Worm (Caenorhabditis elegans) whole organism, L1 larva: ENCODE results near the gene Y41C4A.6.
A peak's percentile ranks its signal among the peaks of the same experiment; 100 is the strongest.

ENCODE experiments used
- C04F5.9 ChIP-seq: sonication (generic microtip); optimal IDR thresholded peaks from 2 replicates; lab custom pipeline; 2016; ENCODE audit warnings: missing genetic modification characterization, missing compliant biosample characterization
- C34B4.2 ChIP-seq: sonication (generic microtip); optimal IDR thresholded peaks from 2 replicates; lab custom pipeline; 2017; ENCODE audit warnings: mild to moderate bottlenecking, missing genetic modification characterization, missing compliant biosample characterization
- F16B12.6 ChIP-seq: fragments of 150-350 bp; optimal IDR thresholded peaks from 2 replicates; lab custom pipeline; 2014; ENCODE audit warnings: missing biosample characterization, missing genetic modification characterization
- Y116A8C.19 ChIP-seq: sonication (generic microtip); optimal IDR thresholded peaks from 2 replicates; lab custom pipeline; 2016; ENCODE audit warnings: missing compliant biosample characterization, missing genetic modification characterization, borderline replicate concordance
- aha-1 ChIP-seq: fragments of 150-350 bp; optimal IDR thresholded peaks from 2 replicates; lab custom pipeline; 2014; ENCODE audit warnings: missing biosample characterization, missing genetic modification characterization
- aly-2 ChIP-seq: fragments of 150-350 bp; optimal IDR thresholded peaks from 2 replicates; lab custom pipeline; 2014; ENCODE audit warnings: missing biosample characterization, missing genetic modification characterization
- ceh-63 ChIP-seq: fragments of 200-800 bp; sonication (Bioruptor generic); optimal IDR thresholded peaks from 2 replicates; lab custom pipeline; 2018; ENCODE audit warnings: mild to moderate bottlenecking, missing genetic modification characterization, missing compliant biosample characterization
- ceh-8 ChIP-seq: fragments of 200-800 bp; sonication (Bioruptor generic); optimal IDR thresholded peaks from 2 replicates; lab custom pipeline; 2018; ENCODE audit warnings: mild to moderate bottlenecking, missing genetic modification characterization, moderate library complexity, missing compliant biosample characterization
- ceh-82 ChIP-seq, 3 experiments: fragments of 150-350 bp in 1 of 3; sonication (generic microtip) in 2 of 3; optimal IDR thresholded peaks; 2 replicates each; lab custom pipeline; 2014 to 2017; ENCODE audit warnings: missing biosample characterization in 3 of 3, missing genetic modification characterization in 3 of 3
- ces-1 ChIP-seq: fragments of 150-350 bp; optimal IDR thresholded peaks from 2 replicates; lab custom pipeline; 2014; ENCODE audit warnings: missing biosample characterization, missing genetic modification reagents, missing genetic modification characterization
- dpl-1 ChIP-seq, 3 experiments: fragments of 150-350 bp in 2 of 3; sonication (generic microtip) in 1 of 3; optimal IDR thresholded peaks; 2 replicates each; lab custom pipeline; 2014 to 2017; ENCODE audit warnings: missing biosample characterization in 3 of 3, missing genetic modification characterization in 3 of 3, missing genetic modification reagents in 3 of 3
- dsc-1 ChIP-seq: sonication (generic microtip); optimal IDR thresholded peaks from 2 replicates; lab custom pipeline; 2016; ENCODE audit warnings: mild to moderate bottlenecking, missing genetic modification characterization, missing compliant biosample characterization
- efl-1 ChIP-seq, 4 experiments: fragments of 150-350 bp; optimal IDR thresholded peaks in 3 of 4; peaks in 1 of 4; 1 replicate in 1 of 4; 2 replicates in 3 of 4; lab custom pipeline; 2014; ENCODE audit warnings: missing biosample characterization in 2 of 4, missing genetic modification characterization in 2 of 4, missing genetic modification reagents in 2 of 4
- egl-13 ChIP-seq: sonication (generic microtip); optimal IDR thresholded peaks from 2 replicates; lab custom pipeline; 2016; ENCODE audit warnings: missing genotype, missing genetic modification reagents, missing genetic modification characterization, missing compliant biosample characterization
- elt-2 ChIP-seq: sonication (generic microtip); optimal IDR thresholded peaks from 2 replicates; lab custom pipeline; 2016; ENCODE audit warnings: missing genetic modification characterization, mild to moderate bottlenecking, inconsistent platforms, missing compliant biosample characterization, missing genetic modification reagents
- elt-3 ChIP-seq, 6 experiments: fragments of 150-350 bp in 1 of 6; sonication (generic microtip); optimal IDR thresholded peaks; 2 replicates each; lab custom pipeline; 2017 to 2018; ENCODE audit warnings: missing biosample characterization in 6 of 6, missing genetic modification characterization in 6 of 6, inconsistent platforms in 1 of 6
- fkh-10 ChIP-seq: sonication (generic microtip); optimal IDR thresholded peaks from 2 replicates; lab custom pipeline; 2017; ENCODE audit warnings: missing biosample characterization, missing genetic modification reagents, missing genetic modification characterization
- fkh-4 ChIP-seq: sonication (generic microtip); optimal IDR thresholded peaks from 2 replicates; lab custom pipeline; 2016; ENCODE audit warnings: missing compliant biosample characterization, missing genetic modification characterization, borderline replicate concordance
- fkh-8 ChIP-seq: sonication (generic microtip); optimal IDR thresholded peaks from 2 replicates; lab custom pipeline; 2016; ENCODE audit warnings: mild to moderate bottlenecking, missing genetic modification characterization, missing compliant biosample characterization
- fos-1 ChIP-seq: fragments of 150-350 bp; optimal IDR thresholded peaks from 2 replicates; lab custom pipeline; 2014; ENCODE audit warnings: missing biosample characterization, missing genetic modification characterization
- grh-1 ChIP-seq: fragments of 200-800 bp; sonication (Bioruptor generic); IDR thresholded peaks from 2 replicates; pipeline ENCODE4 v1.3.6; 2022; ENCODE audit warnings: missing genetic modification reagents, missing genetic modification characterization, missing compliant biosample characterization
- hlh-17 ChIP-seq: fragments of 200-800 bp; sonication (Bioruptor generic); optimal IDR thresholded peaks from 2 replicates; lab custom pipeline; 2018; ENCODE audit warnings: missing genetic modification characterization, mild to moderate bottlenecking, missing compliant biosample characterization, moderate library complexity, borderline replicate concordance
- hpl-2 ChIP-seq: fragments of 150-350 bp; optimal IDR thresholded peaks from 2 replicates; lab custom pipeline; 2014; ENCODE audit warnings: missing biosample characterization, missing genetic modification reagents, missing genetic modification characterization
- isw-1 ChIP-seq: fragments of 200-800 bp; sonication (Bioruptor generic); IDR thresholded peaks from 2 replicates; pipeline ENCODE4 v1.3.6; 2022; ENCODE audit warnings: missing genetic modification characterization, missing compliant biosample characterization
- lin-13 ChIP-seq: fragments of 150-350 bp; optimal IDR thresholded peaks from 2 replicates; lab custom pipeline; 2014; ENCODE audit warnings: missing biosample characterization, missing genetic modification reagents, missing genetic modification characterization
- lin-35 ChIP-seq, 2 experiments: fragments of 150-350 bp; optimal IDR thresholded peaks; 2 replicates each; lab custom pipeline; 2014; ENCODE audit warnings: missing biosample characterization in 2 of 2, missing genetic modification characterization in 2 of 2, missing genetic modification reagents in 2 of 2
- lin-39 ChIP-seq: fragments of 150-350 bp; optimal IDR thresholded peaks from 2 replicates; lab custom pipeline; 2014; ENCODE audit warnings: missing biosample characterization, missing genetic modification reagents, missing genetic modification characterization
- lir-3 ChIP-seq: sonication (generic microtip); optimal IDR thresholded peaks from 2 replicates; lab custom pipeline; 2016; ENCODE audit warnings: mild to moderate bottlenecking, missing genetic modification characterization, moderate library complexity, missing compliant biosample characterization; ENCODE audit not compliant: poor library complexity
- lsy-2 ChIP-seq, 2 experiments: fragments of 150-350 bp; optimal IDR thresholded peaks; 2 replicates each; lab custom pipeline; 2014; ENCODE audit warnings: missing biosample characterization in 2 of 2, missing genetic modification characterization in 2 of 2
- mab-9 ChIP-seq: fragments of 200-800 bp; sonication (Bioruptor generic); IDR thresholded peaks from 2 replicates; pipeline ENCODE4 v1.3.6; 2022; ENCODE audit warnings: missing genetic modification reagents, missing genetic modification characterization, missing compliant biosample characterization
- mdl-1 ChIP-seq, 2 experiments: fragments of 150-350 bp; optimal IDR thresholded peaks; 2 replicates each; lab custom pipeline; 2014 to 2017; ENCODE audit warnings: missing biosample characterization in 2 of 2, missing genetic modification characterization in 2 of 2, inconsistent platforms in 1 of 2
- mep-1 ChIP-seq: fragments of 150-350 bp; optimal IDR thresholded peaks from 2 replicates; lab custom pipeline; 2014; ENCODE audit warnings: missing biosample characterization, missing genetic modification characterization
- nhr-11 ChIP-seq: fragments of 150-350 bp; optimal IDR thresholded peaks from 2 replicates; lab custom pipeline; 2014; ENCODE audit warnings: missing biosample characterization, missing genetic modification characterization
- nhr-12 ChIP-seq: sonication (generic microtip); optimal IDR thresholded peaks from 2 replicates; lab custom pipeline; 2017; ENCODE audit warnings: missing biosample characterization, missing genetic modification characterization
- nhr-19 ChIP-seq: fragments of 200-800 bp; sonication (Bioruptor generic); conservative IDR thresholded peaks from 2 replicates; pipeline ENCODE4 v1.3.6; 2022; ENCODE audit warnings: missing genetic modification characterization, missing compliant biosample characterization
- nhr-237 ChIP-seq: fragments of 150-350 bp; optimal IDR thresholded peaks from 2 replicates; lab custom pipeline; 2014; ENCODE audit warnings: missing biosample characterization, missing genetic modification characterization
- nhr-28 ChIP-seq: fragments of 150-350 bp; optimal IDR thresholded peaks from 2 replicates; lab custom pipeline; 2014; ENCODE audit warnings: missing biosample characterization, missing genetic modification characterization
- nhr-47 ChIP-seq: sonication (generic microtip); optimal IDR thresholded peaks from 2 replicates; lab custom pipeline; 2016; ENCODE audit warnings: mild to moderate bottlenecking, missing genetic modification characterization, moderate library complexity, missing compliant biosample characterization
- nhr-85 ChIP-seq: sonication (generic microtip); peaks from one replicate; lab custom pipeline; 2016; ENCODE audit warnings: missing genetic modification characterization, inconsistent platforms, missing compliant biosample characterization
- pax-3 ChIP-seq: fragments of 200-800 bp; sonication (Bioruptor generic); optimal IDR thresholded peaks from 2 replicates; lab custom pipeline; 2018; ENCODE audit warnings: mild to moderate bottlenecking, missing genetic modification characterization, moderate library complexity, missing compliant biosample characterization
- rnt-1 ChIP-seq: sonication (generic microtip); optimal IDR thresholded peaks from 2 replicates; lab custom pipeline; 2016; ENCODE audit warnings: mild to moderate bottlenecking, missing genetic modification characterization, moderate library complexity, missing compliant biosample characterization
- skn-1 ChIP-seq: fragments of 150-350 bp; optimal IDR thresholded peaks from 2 replicates; lab custom pipeline; 2014; ENCODE audit warnings: missing biosample characterization, missing genetic modification characterization
- snu-23 ChIP-seq: sonication (generic microtip); optimal IDR thresholded peaks from 2 replicates; lab custom pipeline; 2016; ENCODE audit warnings: missing genetic modification characterization, missing compliant biosample characterization
- sox-4 ChIP-seq: sonication (generic microtip); optimal IDR thresholded peaks from 2 replicates; lab custom pipeline; 2016; ENCODE audit warnings: missing genetic modification characterization, missing compliant biosample characterization
- sptf-1 ChIP-seq: fragments of 150-350 bp; optimal IDR thresholded peaks from 2 replicates; lab custom pipeline; 2014; ENCODE audit warnings: missing biosample characterization, missing genetic modification characterization
- sup-37 ChIP-seq: fragments of 200-800 bp; sonication (Bioruptor generic); optimal IDR thresholded peaks from 2 replicates; lab custom pipeline; 2018; ENCODE audit warnings: mild to moderate bottlenecking, missing genetic modification characterization, missing compliant biosample characterization
- swsn-7 ChIP-seq: sonication (generic microtip); optimal IDR thresholded peaks from 2 replicates; lab custom pipeline; 2016; ENCODE audit warnings: missing genetic modification characterization, missing compliant biosample characterization
- tbx-2 ChIP-seq: sonication (generic microtip); optimal IDR thresholded peaks from 2 replicates; lab custom pipeline; 2016; ENCODE audit warnings: missing genetic modification characterization, missing compliant biosample characterization
- unc-30 ChIP-seq: sonication (generic microtip); optimal IDR thresholded peaks from 2 replicates; lab custom pipeline; 2017; ENCODE audit warnings: missing biosample characterization, missing genetic modification characterization
- unc-62 ChIP-seq: fragments of 150-350 bp; optimal IDR thresholded peaks from 2 replicates; lab custom pipeline; 2014; ENCODE audit warnings: missing biosample characterization, missing genetic modification reagents, missing genetic modification characterization
- unc-98 ChIP-seq: fragments of 200-800 bp; sonication (Bioruptor generic); IDR thresholded peaks from 2 replicates; pipeline ENCODE4 v1.3.6; 2022; ENCODE audit warnings: missing genetic modification characterization, missing compliant biosample characterization
- zag-1 ChIP-seq: fragments of 150-350 bp; optimal IDR thresholded peaks from 2 replicates; lab custom pipeline; 2014; ENCODE audit warnings: missing biosample characterization, missing genetic modification characterization
- ztf-11 ChIP-seq, 2 experiments: sonication (generic microtip); optimal IDR thresholded peaks; 2 replicates each; lab custom pipeline; 2016 to 2017; ENCODE audit warnings: missing genetic modification characterization in 2 of 2, missing biosample characterization in 1 of 2, missing compliant biosample characterization in 1 of 2

Gene Y41C4A.6

ce11 chrIII:11689303-11689702 is 7.1 kb upstream of the Y41C4A.6 start (continued):
- TF ChIP-seq swsn-7 (tag; lab: Kevin White, UChicago), result peak; percentile 26
- no peak for TF ChIP-seq fkh-8 (tag; lab: Kevin White, UChicago)
- TF ChIP-seq hlh-17, result no peak
- no peak for TF ChIP-seq unc-98
- TF ChIP-seq mdl-1 (tag; optimal IDR thresholded peaks at IDR 0.05; lab: Kevin White, UChicago), result peak in 1 of 2 experiments; percentile 35
- TF ChIP-seq lin-35 (GFP tag; optimal IDR thresholded peaks at IDR 0.05; lab: Kevin White, UChicago), result peak in 1 of 2 experiments; percentile 80
- TF ChIP-seq nhr-28 (tag; lab: Kevin White, UChicago), result no peak
- no peak for TF ChIP-seq egl-13
- TF ChIP-seq nhr-11 (tag; lab: Kevin White, UChicago), result no peak
- TF ChIP-seq sup-37 (GFP tag; lab: Kevin White, UChicago), result no peak
- no peak for TF ChIP-seq grh-1 (GFP tag; lab: Robert Waterston, UW)
- TF ChIP-seq nhr-237 (tag; lab: Kevin White, UChicago), result no peak
- TF ChIP-seq hpl-2 (GFP tag; lab: Kevin White, UChicago), result no peak
- peak; percentile 91 for TF ChIP-seq nhr-85
- peak; percentile 25 for TF ChIP-seq lin-13
- TF ChIP-seq isw-1, result no peak
- no peak for TF ChIP-seq C04F5.9 (tag; lab: Kevin White, UChicago)
- no peak for TF ChIP-seq aly-2 (tag; lab: Kevin White, UChicago)
- TF ChIP-seq efl-1 (optimal IDR thresholded peaks at IDR 0.05; lab: Kevin White, UChicago), result peak; percentile 29 to 41
- peak; percentile 18 to 94 for TF ChIP-seq efl-1 (GFP tag; optimal IDR thresholded peaks at IDR 0.05 in 1 of 2; lab: Kevin White, UChicago)
- TF ChIP-seq snu-23 (GFP tag; lab: Kevin White, UChicago), result peak; percentile 78
- no peak for TF ChIP-seq C34B4.2
- no peak for TF ChIP-seq unc-62 (GFP tag; lab: Kevin White, UChicago)
- peak; percentile 11 to 17 (median 16) for TF ChIP-seq dpl-1 (GFP tag; optimal IDR thresholded peaks at IDR 0.05; lab: Kevin White, UChicago)
- no peak for TF ChIP-seq fkh-4 (tag; lab: Kevin White, UChicago)
- no peak for TF ChIP-seq fos-1 (tag; lab: Kevin White, UChicago)
- TF ChIP-seq nhr-12 (tag; lab: Kevin White, UChicago), result no peak
- peak; percentile 68 for TF ChIP-seq tbx-2 (tag; lab: Kevin White, UChicago)
- peak; percentile 8 to 79 for TF ChIP-seq lsy-2 (tag; optimal IDR thresholded peaks at IDR 0.05; lab: Kevin White, UChicago)
- no peak for TF ChIP-seq mab-9 (GFP tag; lab: Robert Waterston, UW)
- TF ChIP-seq mep-1 (tag; lab: Kevin White, UChicago), result peak; percentile 37
- TF ChIP-seq ztf-11 (tag; optimal IDR thresholded peaks at IDR 0.05; lab: Kevin White, UChicago), result no peak
- TF ChIP-seq sptf-1, result no peak
- TF ChIP-seq nhr-19 (GFP tag; lab: Robert Waterston, UW), result peak; percentile 52
- TF ChIP-seq unc-30, result no peak
- TF ChIP-seq Y116A8C.19 (tag; lab: Kevin White, UChicago), result no peak
- peak; percentile 6 for TF ChIP-seq lir-3
- no peak for TF ChIP-seq dsc-1 (tag; lab: Kevin White, UChicago)
- peak; percentile 78 for TF ChIP-seq elt-2 (tag; lab: Kevin White, UChicago)
- no peak for TF ChIP-seq aha-1 (tag; lab: Kevin White, UChicago)
- TF ChIP-seq zag-1 (tag; lab: Kevin White, UChicago), result no peak
- no peak for TF ChIP-seq ces-1 (GFP tag; lab: Kevin White, UChicago)
- TF ChIP-seq ceh-8 (GFP tag; lab: Kevin White, UChicago), result no peak
- peak in 2 of 3 experiments; percentile 6 to 8 for TF ChIP-seq ceh-82 (tag; optimal IDR thresholded peaks at IDR 0.05; lab: Kevin White, UChicago)
- peak; percentile 27 for TF ChIP-seq rnt-1
- peak; percentile 54 for TF ChIP-seq nhr-47 (tag; lab: Kevin White, UChicago)
- TF ChIP-seq lin-39 (tag; lab: Kevin White, UChicago), result no peak
- no peak for TF ChIP-seq sox-4 (tag; lab: Kevin White, UChicago)
- peak in 4 of 6 experiments; percentile 35 to 95 (median 82) for TF ChIP-seq elt-3 (tag; optimal IDR thresholded peaks at IDR 0.05; lab: Kevin White, UChicago)
- peak; percentile 45 for TF ChIP-seq skn-1 (tag; lab: Kevin White, UChicago)
- TF ChIP-seq ceh-63 (GFP tag; lab: Kevin White, UChicago), result no peak
- TF ChIP-seq pax-3 (tag; lab: Kevin White, UChicago), result peak; percentile 21
- no peak for TF ChIP-seq F16B12.6
- no peak for TF ChIP-seq fkh-10
